Fruit fly (Drosophila melanogaster) Kc167 (cell line): ENCODE data around the gene CG9338.

Experiments
- Myc ChIP-seq: fragments of >200 bp; optimal IDR thresholded peaks from 2 replicates; lab custom pipeline; 2017; ENCODE audit warnings: missing external identifiers
- Sin3A ChIP-seq: fragments of >200 bp; optimal IDR thresholded peaks from 2 replicates; lab custom pipeline; 2018; ENCODE audit warnings: missing external identifiers

DNA sequence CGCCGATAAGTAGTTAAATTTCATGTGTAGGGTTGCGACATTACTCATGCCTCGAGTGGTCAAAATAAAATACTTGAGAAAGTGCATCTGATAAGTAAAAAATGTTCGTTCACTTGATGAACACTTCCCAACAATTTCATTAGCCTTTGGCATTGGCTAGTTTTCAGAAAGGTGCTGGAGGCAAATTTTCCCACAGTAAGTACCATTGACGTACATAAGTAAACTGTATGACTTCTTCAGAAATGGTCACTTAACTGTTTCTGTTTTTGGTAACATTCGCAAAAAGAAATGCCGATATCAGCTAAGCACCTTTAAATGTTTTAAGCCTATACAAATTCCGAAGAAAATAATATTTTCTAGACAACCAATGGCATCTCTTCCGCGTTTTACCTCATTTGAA, 18.1 kb downstream of the CG9338 start:
- TF ChIP-seq Sin3A (lab: Kevin White, UChicago) (no peak), Myc (no peak)
